Fruit fly (Drosophila melanogaster) whole organism, pupa: ENCODE data around the gene Taf13.
A peak's percentile ranks its signal among the peaks of the same experiment; 100 is the strongest.

Experiments
- CG10348 ChIP-seq: fragments of 200-800 bp; sonication (Bioruptor generic); IDR thresholded peaks from 2 replicates; pipeline ENCODE4 v1.3.6; 2022; ENCODE audit warnings: missing biosample characterization, missing genetic modification characterization
- CG12605 ChIP-seq: fragments of 200-800 bp; sonication (Bioruptor generic); IDR thresholded peaks from 2 replicates; pipeline ENCODE4 v1.3.6; 2022; ENCODE audit warnings: missing biosample characterization, missing genetic modification characterization
- CG13204 ChIP-seq: fragments of 200-800 bp; sonication (Bioruptor generic); optimal IDR thresholded peaks from 2 replicates; lab custom pipeline; 2018; ENCODE audit warnings: missing biosample characterization, mild to moderate bottlenecking, missing genetic modification characterization, moderate library complexity
- CG14655 ChIP-seq: fragments of 200-800 bp; sonication (Bioruptor generic); optimal IDR thresholded peaks from 3 replicates; lab custom pipeline; 2017; ENCODE audit warnings: mild to moderate bottlenecking, missing biosample characterization, missing genetic modification reagents, missing genetic modification characterization
- CG15710 ChIP-seq: fragments of 200-800 bp; sonication (Bioruptor generic); optimal IDR thresholded peaks from 2 replicates; lab custom pipeline; 2018; ENCODE audit warnings: missing biosample characterization, mild to moderate bottlenecking, missing genetic modification characterization, moderate library complexity
- CG17806 ChIP-seq: fragments of 200-800 bp; sonication (Bioruptor generic); optimal IDR thresholded peaks from 2 replicates; lab custom pipeline; 2018; ENCODE audit warnings: missing biosample characterization, mild to moderate bottlenecking, missing genetic modification characterization, moderate library complexity
- CG32121 ChIP-seq: fragments of 200-800 bp; sonication (Bioruptor generic); IDR thresholded peaks from 2 replicates; pipeline ENCODE4 v1.3.6; 2022; ENCODE audit warnings: missing biosample characterization, missing genetic modification characterization
- CG34367 ChIP-seq: fragments of 200-800 bp; sonication (Bioruptor generic); optimal IDR thresholded peaks from 2 replicates; lab custom pipeline; 2018; ENCODE audit warnings: missing biosample characterization, mild to moderate bottlenecking, missing genetic modification characterization
- CG4496 ChIP-seq: fragments of 200-800 bp; sonication (Bioruptor generic); IDR thresholded peaks from 3 replicates; pipeline ENCODE4 v1.3.6; 2022; ENCODE audit warnings: missing biosample characterization, missing genetic modification characterization
- CG8159 ChIP-seq: fragments of 200-800 bp; sonication (Bioruptor generic); optimal IDR thresholded peaks from 3 replicates; lab custom pipeline; 2018; ENCODE audit warnings: missing biosample characterization, mild to moderate bottlenecking, missing genetic modification characterization, moderate library complexity
- CG8301 ChIP-seq: fragments of 200-800 bp; sonication (Bioruptor generic); optimal IDR thresholded peaks from 2 replicates; lab custom pipeline; 2018; ENCODE audit warnings: missing biosample characterization, mild to moderate bottlenecking, missing genetic modification characterization
- CG9948 ChIP-seq: fragments of 200-800 bp; sonication (Bioruptor generic); optimal IDR thresholded peaks from 2 replicates; lab custom pipeline; 2018; ENCODE audit warnings: missing biosample characterization, mild to moderate bottlenecking, missing genetic modification characterization, moderate library complexity
- D1 ChIP-seq: fragments of 200-800 bp; sonication (Bioruptor generic); optimal IDR thresholded peaks from 2 replicates; lab custom pipeline; 2018; ENCODE audit warnings: missing biosample characterization, mild to moderate bottlenecking, missing genetic modification characterization, moderate library complexity
- EcR ChIP-seq: fragments of 200-800 bp; sonication (Bioruptor generic); optimal IDR thresholded peaks from 3 replicates; lab custom pipeline; 2019; ENCODE audit warnings: missing biosample characterization, missing genetic modification characterization, mild to moderate bottlenecking, moderate library complexity, missing genetic modification reagents
- Ets98B ChIP-seq: fragments of 200-800 bp; sonication (Bioruptor generic); IDR thresholded peaks from 2 replicates; pipeline ENCODE4 v1.3.6; 2022; ENCODE audit warnings: missing biosample characterization, missing genetic modification characterization
- Pif1A ChIP-seq: fragments of 200-800 bp; sonication (Bioruptor generic); optimal IDR thresholded peaks from 3 replicates; lab custom pipeline; 2016; ENCODE audit warnings: missing biosample characterization, missing genetic modification characterization
- Pif1B ChIP-seq: fragments of 200-800 bp; sonication (Bioruptor generic); optimal IDR thresholded peaks from 3 replicates; lab custom pipeline; 2016; ENCODE audit warnings: missing biosample characterization, missing genetic modification characterization
- Snoo ChIP-seq: fragments of 200-800 bp; sonication (Bioruptor generic); optimal IDR thresholded peaks from 3 replicates; lab custom pipeline; 2017; ENCODE audit warnings: missing biosample characterization, mild to moderate bottlenecking, missing genetic modification characterization, inconsistent platforms
- fd96Ca ChIP-seq: fragments of 200-800 bp; sonication (Bioruptor generic); IDR thresholded peaks from 3 replicates; pipeline ENCODE4 v1.3.6; 2022; ENCODE audit warnings: missing biosample characterization, missing genetic modification characterization
- gl ChIP-seq: fragments of 200-800 bp; sonication (Bioruptor generic); optimal IDR thresholded peaks from 2 replicates; lab custom pipeline; 2018; ENCODE audit warnings: missing biosample characterization, mild to moderate bottlenecking, missing genetic modification characterization
- rn ChIP-seq: fragments of 200-800 bp; sonication (Bioruptor generic); IDR thresholded peaks from 2 replicates; pipeline ENCODE4 v1.3.6; 2022; ENCODE audit warnings: missing biosample characterization, missing genetic modification characterization

Taf13 gene

dm6 chr2L:20091094-20091679 is 2.5 kb downstream of the Taf13 start, which contains the start of the genes CG10747 and Pyroxd1:
CG10747 (minus strand) TSS chr2L:20091348.
Pyroxd1 (plus strand) TSS chr2L:20091435.
- TF ChIP-seq Snoo (tag; lab: Kevin White, UChicago) (peak; percentile 98), CG15710 (tag; lab: Kevin White, UChicago) (peak; percentile 99), CG8159 (tag; lab: Kevin White, UChicago) (peak; percentile 99), Pif1A (peak; percentile 99), CG4496 (peak; percentile 98), CG34367 (tag; lab: Kevin White, UChicago) (peak; percentile 97), CG13204 (GFP tag; lab: Kevin White, UChicago) (no peak), EcR (peak; percentile 59), D1 (tag; lab: Kevin White, UChicago) (peak; percentile 98), Pif1B (GFP tag; lab: Kevin White, UChicago) (peak; percentile 98), fd96Ca (GFP tag; lab: Robert Waterston, UW) (peak; percentile 93), rn (GFP tag; lab: Robert Waterston, UW) (peak; percentile 96), CG12605 (GFP tag; lab: Robert Waterston, UW) (peak; percentile 94), CG32121 (GFP tag; lab: Robert Waterston, UW) (peak; percentile 99), Ets98B (peak; percentile 97), gl (tag; lab: Kevin White, UChicago) (peak; percentile 92), CG14655 (GFP tag; lab: Kevin White, UChicago) (peak; percentile 99), CG10348 (GFP tag; lab: Robert Waterston, UW) (peak; percentile 96), CG17806 (peak; percentile 98), CG8301 (tag; lab: Kevin White, UChicago) (peak; percentile 99), CG9948 (tag; lab: Kevin White, UChicago) (peak; percentile 99)
- TF ChIP-seq, all 21 proteins: peak for 20

dm6 chr2L:20086295-20087096 is 7.2 kb downstream of the Taf13 start:
- peak; percentile 78 for TF ChIP-seq D1 (tag; lab: Kevin White, UChicago)
- TF ChIP-seq CG12605 (GFP tag; lab: Robert Waterston, UW), result peak; percentile 90; the same call in 1 of the 2 replicates
- TF ChIP-seq CG32121 (GFP tag; lab: Robert Waterston, UW), result peak; percentile 96
- TF ChIP-seq EcR, result peak; percentile 62
- TF ChIP-seq Pif1A, result peak; percentile 95
- peak; percentile 93 for TF ChIP-seq rn (GFP tag; lab: Robert Waterston, UW)
- TF ChIP-seq fd96Ca (GFP tag; lab: Robert Waterston, UW), result peak; percentile 94
- TF ChIP-seq CG8301 (tag; lab: Kevin White, UChicago), result peak; percentile 91
- TF ChIP-seq CG9948 (tag; lab: Kevin White, UChicago), result peak; percentile 84
- TF ChIP-seq gl (tag; lab: Kevin White, UChicago), result peak; percentile 56
- peak; percentile 85 for TF ChIP-seq Snoo (tag; lab: Kevin White, UChicago)
- peak; percentile 88 for TF ChIP-seq CG8159 (tag; lab: Kevin White, UChicago)
- peak; percentile 92 for TF ChIP-seq Pif1B (GFP tag; lab: Kevin White, UChicago)
- TF ChIP-seq CG34367 (tag; lab: Kevin White, UChicago), result peak; percentile 74
- peak; percentile 98 for TF ChIP-seq CG4496
- peak; percentile 93 for TF ChIP-seq CG14655 (GFP tag; lab: Kevin White, UChicago)
- TF ChIP-seq Ets98B, result peak; percentile 98
- peak; percentile 74 for TF ChIP-seq CG15710 (tag; lab: Kevin White, UChicago)
- TF ChIP-seq CG10348 (GFP tag; lab: Robert Waterston, UW), result peak; percentile 93
- TF ChIP-seq CG17806, result peak; percentile 90
- TF ChIP-seq CG13204 (GFP tag; lab: Kevin White, UChicago), result no peak

- peak; percentile 95 for TF ChIP-seq CG12605 (GFP tag; lab: Robert Waterston, UW)
- peak; percentile 97 for TF ChIP-seq Snoo (tag; lab: Kevin White, UChicago)
- TF ChIP-seq CG8159 (tag; lab: Kevin White, UChicago), result peak; percentile 98
- TF ChIP-seq Ets98B, result peak; percentile 95
- peak; percentile 85 for TF ChIP-seq rn (GFP tag; lab: Robert Waterston, UW)
- TF ChIP-seq CG4496, result peak; percentile 91
- TF ChIP-seq CG34367 (tag; lab: Kevin White, UChicago), result peak; percentile 94
- peak; percentile 96 for TF ChIP-seq fd96Ca (GFP tag; lab: Robert Waterston, UW)
- TF ChIP-seq EcR, result peak; percentile 95
- TF ChIP-seq CG8301 (tag; lab: Kevin White, UChicago), result peak; percentile 97
- TF ChIP-seq CG13204 (GFP tag; lab: Kevin White, UChicago), result peak; percentile 91
- peak; percentile 99 for TF ChIP-seq Pif1A
- peak; percentile 96 for TF ChIP-seq CG9948 (tag; lab: Kevin White, UChicago)
- peak; percentile 97 for TF ChIP-seq D1 (tag; lab: Kevin White, UChicago)
- TF ChIP-seq CG14655 (GFP tag; lab: Kevin White, UChicago), result peak; percentile 97
- peak; percentile 98 for TF ChIP-seq Pif1B (GFP tag; lab: Kevin White, UChicago)
- peak; percentile 97 for TF ChIP-seq CG15710 (tag; lab: Kevin White, UChicago)
- TF ChIP-seq CG17806, result peak; percentile 96
- TF ChIP-seq CG10348 (GFP tag; lab: Robert Waterston, UW), result peak; percentile 88
- TF ChIP-seq gl (tag; lab: Kevin White, UChicago), result peak; percentile 92
- peak; percentile 98 for TF ChIP-seq CG32121 (GFP tag; lab: Robert Waterston, UW)
- TF ChIP-seq, all 21 proteins: peak for 21
These were observed 8.7 kb downstream of the Taf13 start, which contains the start of gene fok for dm6 chr2L:20084785-20085555. fok (minus strand) TSS chr2L:20085070.
